Fruit fly (Drosophila melanogaster) whole organism, embryonic: ENCODE results near the gene CG16953.

Experiments used
- ATbp ChIP-seq: fragments of 200-800 bp; sonication (Bioruptor generic); optimal IDR thresholded peaks from 2 replicates; lab custom pipeline; 2017; ENCODE audit warnings: missing biosample characterization, mild to moderate bottlenecking, missing genetic modification characterization, missing genetic modification reagents
- Bgb ChIP-seq: fragments of 200-800 bp; sonication (Bioruptor generic); IDR thresholded peaks from 2 replicates; pipeline ENCODE4 v1.3.6; 2022; ENCODE audit warnings: missing biosample characterization, missing genetic modification characterization; ENCODE audit not compliant: partially characterized antibody
- Blimp-1 ChIP-seq: fragments of 200-800 bp; sonication (Bioruptor generic); optimal IDR thresholded peaks from 3 replicates; lab custom pipeline; 2018; ENCODE audit warnings: missing biosample characterization, missing genetic modification characterization, mild to moderate bottlenecking, moderate library complexity, missing genetic modification reagents
- CG11723 ChIP-seq: fragments of 200-800 bp; sonication (Bioruptor generic); optimal IDR thresholded peaks from 2 replicates; lab custom pipeline; 2017; ENCODE audit warnings: missing biosample characterization, mild to moderate bottlenecking, missing genetic modification characterization
- CG12104 ChIP-seq: fragments of 200-800 bp; sonication (Bioruptor generic); optimal IDR thresholded peaks from 3 replicates; lab custom pipeline; 2016; ENCODE audit warnings: missing biosample characterization, missing genetic modification characterization
- CG12299 ChIP-seq: fragments of 200-800 bp; sonication (Bioruptor generic); optimal IDR thresholded peaks from 2 replicates; lab custom pipeline; 2018; ENCODE audit warnings: missing biosample characterization, mild to moderate bottlenecking, missing genetic modification characterization
- CG13894 ChIP-seq: fragments of 200-800 bp; sonication (Bioruptor generic); optimal IDR thresholded peaks from 3 replicates; lab custom pipeline; 2018; ENCODE audit warnings: missing biosample characterization, mild to moderate bottlenecking, missing genetic modification characterization, moderate library complexity
- CG15601 ChIP-seq: fragments of 200-800 bp; sonication (Bioruptor generic); optimal IDR thresholded peaks from 3 replicates; lab custom pipeline; 2019; ENCODE audit warnings: missing biosample characterization, mild to moderate bottlenecking, missing genetic modification characterization, moderate library complexity
- CG1792 ChIP-seq: fragments of 200-800 bp; sonication (Bioruptor generic); optimal IDR thresholded peaks from 2 replicates; lab custom pipeline; 2016; ENCODE audit warnings: missing biosample characterization, missing genetic modification characterization
- CG2129 ChIP-seq: fragments of 200-800 bp; sonication (Bioruptor generic); IDR thresholded peaks from 2 replicates; pipeline ENCODE4 v1.3.6; 2022; ENCODE audit warnings: missing biosample characterization, missing genetic modification characterization; ENCODE audit not compliant: partially characterized antibody
- CG2202 ChIP-seq: fragments of 200-800 bp; sonication (Bioruptor generic); optimal IDR thresholded peaks from 2 replicates; lab custom pipeline; 2018; ENCODE audit warnings: missing biosample characterization, mild to moderate bottlenecking, missing genetic modification characterization
- CG30020 ChIP-seq: fragments of 200-800 bp; optimal IDR thresholded peaks from 2 replicates; lab custom pipeline; 2019; ENCODE audit warnings: missing biosample characterization, mild to moderate bottlenecking, missing genetic modification characterization, moderate library complexity
- CG30431 ChIP-seq: fragments of 200-800 bp; sonication (Bioruptor generic); optimal IDR thresholded peaks from 2 replicates; lab custom pipeline; 2017; ENCODE audit warnings: missing biosample characterization, missing genetic modification characterization
- CG32532 ChIP-seq: fragments of 200-800 bp; sonication (Bioruptor generic); IDR thresholded peaks from 2 replicates; pipeline ENCODE4 v1.3.6; 2022; ENCODE audit warnings: missing biosample characterization, missing genetic modification characterization
- CG3995 ChIP-seq: fragments of 200-800 bp; sonication (Bioruptor generic); optimal IDR thresholded peaks from 3 replicates; lab custom pipeline; 2016; ENCODE audit warnings: missing biosample characterization, missing genetic modification characterization
- CG4404 ChIP-seq: fragments of 200-800 bp; sonication (Bioruptor generic); IDR thresholded peaks from 2 replicates; pipeline ENCODE4 v1.3.6; 2022; ENCODE audit warnings: missing biosample characterization, missing genetic modification characterization
- CG6765 ChIP-seq: fragments of 200-800 bp; sonication (Bioruptor generic); optimal IDR thresholded peaks from 3 replicates; lab custom pipeline; 2017; ENCODE audit warnings: missing biosample characterization, mild to moderate bottlenecking, missing genetic modification characterization
- CG8089 ChIP-seq: fragments of 200-800 bp; sonication (Bioruptor generic); optimal IDR thresholded peaks from 3 replicates; lab custom pipeline; 2016; ENCODE audit warnings: missing biosample characterization, missing genetic modification characterization
- CG9437 ChIP-seq: fragments of 200-800 bp; sonication (Bioruptor generic); optimal IDR thresholded peaks from 2 replicates; lab custom pipeline; 2018; ENCODE audit warnings: missing biosample characterization, mild to moderate bottlenecking, missing genetic modification characterization
- CG9797 ChIP-seq: fragments of 200-800 bp; sonication (Bioruptor generic); optimal IDR thresholded peaks from 3 replicates; lab custom pipeline; 2018; ENCODE audit warnings: missing biosample characterization, mild to moderate bottlenecking, missing genetic modification characterization
- CG9876 ChIP-seq: fragments of 200-800 bp; sonication (Bioruptor generic); optimal IDR thresholded peaks from 2 replicates; lab custom pipeline; 2016; ENCODE audit warnings: missing biosample characterization, missing genetic modification characterization
- Deaf1 ChIP-seq: fragments of 200-800 bp; optimal IDR thresholded peaks from 3 replicates; lab custom pipeline; 2019; ENCODE audit warnings: missing biosample characterization, mild to moderate bottlenecking, missing genetic modification characterization, moderate library complexity
- Dp ChIP-seq: fragments of 200-800 bp; sonication (Bioruptor generic); optimal IDR thresholded peaks from 2 replicates; lab custom pipeline; 2018; ENCODE audit warnings: missing biosample characterization, mild to moderate bottlenecking, missing genetic modification characterization, moderate library complexity
- E2f2 ChIP-seq: fragments of 200-800 bp; sonication (Bioruptor generic); IDR thresholded peaks from 2 replicates; pipeline ENCODE4 v1.3.6; 2022; ENCODE audit warnings: missing biosample characterization, missing genetic modification characterization
- Eip74EF ChIP-seq, 2 experiments: fragments of 200-800 bp in 1 of 2; fragments of >200 bp in 1 of 2; sonication (Bioruptor generic) in 1 of 2; optimal IDR thresholded peaks; 2 replicates each; lab custom pipeline; 2017 to 2019; ENCODE audit warnings: missing biosample characterization in 2 of 2, missing genetic modification characterization in 2 of 2, mild to moderate bottlenecking in 1 of 2, moderate library complexity in 1 of 2
- Hr39 ChIP-seq: fragments of >200 bp; optimal IDR thresholded peaks from 2 replicates; lab custom pipeline; 2017
- Kr ChIP-seq: fragments of 200-800 bp; sonication (Bioruptor generic); optimal IDR thresholded peaks from 2 replicates; lab custom pipeline; 2017; ENCODE audit warnings: missing biosample characterization, mild to moderate bottlenecking, missing genetic modification characterization
- NfI ChIP-seq: fragments of 200-800 bp; sonication (Bioruptor generic); optimal IDR thresholded peaks from 3 replicates; lab custom pipeline; 2018; ENCODE audit warnings: missing biosample characterization, mild to moderate bottlenecking, missing genetic modification characterization, moderate library complexity
- Poxn ChIP-seq: fragments of 200-800 bp; sonication (Bioruptor generic); IDR thresholded peaks from 2 replicates; pipeline ENCODE4 v1.3.6; 2022; ENCODE audit warnings: missing biosample characterization, missing genetic modification characterization
- Ravus ChIP-seq: fragments of 200-800 bp; sonication (Bioruptor generic); IDR thresholded peaks from 2 replicates; pipeline ENCODE4 v1.3.6; 2022; ENCODE audit warnings: missing biosample characterization, missing genetic modification characterization
- Trl ChIP-seq, 3 experiments: fragments of >200 bp in 2 of 3; fragments of 200-800 bp in 1 of 3; sonication (Bioruptor generic) in 1 of 3; optimal IDR thresholded peaks; 2 replicates in 1 of 3; 3 replicates in 2 of 3; lab custom pipeline; 2016 to 2017; ENCODE audit warnings: missing biosample characterization in 1 of 3, missing genetic modification characterization in 1 of 3
- Vsx1 ChIP-seq: fragments of 200-800 bp; sonication (Bioruptor generic); optimal IDR thresholded peaks from 2 replicates; lab custom pipeline; 2017; ENCODE audit warnings: missing biosample characterization, mild to moderate bottlenecking, missing genetic modification characterization, missing genetic modification reagents
- al ChIP-seq: fragments of 200-800 bp; sonication (Bioruptor generic); IDR thresholded peaks from 2 replicates; pipeline ENCODE4 v1.3.6; 2022; ENCODE audit warnings: missing biosample characterization, missing genetic modification characterization
- amos ChIP-seq: fragments of 200-800 bp; sonication (Bioruptor generic); IDR thresholded peaks from 2 replicates; pipeline ENCODE4 v1.3.6; 2022; ENCODE audit warnings: missing biosample characterization, missing genetic modification characterization; ENCODE audit not compliant: partially characterized antibody
- aop ChIP-seq: fragments of 200-800 bp; sonication (Bioruptor generic); IDR thresholded peaks from 2 replicates; pipeline ENCODE4 v1.3.6; 2022; ENCODE audit warnings: missing biosample characterization, missing genetic modification characterization
- ara ChIP-seq: fragments of 200-800 bp; sonication (Bioruptor generic); IDR thresholded peaks from 2 replicates; pipeline ENCODE4 v1.3.6; 2022; ENCODE audit warnings: missing biosample characterization, missing genetic modification characterization
- chif ChIP-seq, 2 experiments: fragments of 200-800 bp; sonication (Bioruptor generic); optimal IDR thresholded peaks; 3 replicates each; lab custom pipeline; 2016; ENCODE audit warnings: missing biosample characterization in 2 of 2, missing genetic modification characterization in 2 of 2
- da ChIP-seq: fragments of 200-800 bp; sonication (Bioruptor generic); optimal IDR thresholded peaks from 2 replicates; lab custom pipeline; 2016; ENCODE audit warnings: missing biosample characterization, missing genetic modification characterization
- dysf ChIP-seq: fragments of 200-800 bp; sonication (Bioruptor generic); IDR thresholded peaks from 3 replicates; pipeline ENCODE4 v1.3.6; 2022; ENCODE audit warnings: missing biosample characterization, missing genetic modification characterization
- emc ChIP-seq: fragments of 200-800 bp; sonication (Bioruptor generic); optimal IDR thresholded peaks from 2 replicates; lab custom pipeline; 2016; ENCODE audit warnings: missing biosample characterization, missing genetic modification characterization
- gcm2 ChIP-seq: fragments of 200-800 bp; sonication (Bioruptor generic); optimal IDR thresholded peaks from 2 replicates; lab custom pipeline; 2016; ENCODE audit warnings: missing biosample characterization, missing genetic modification characterization
- ind ChIP-seq: fragments of 200-800 bp; sonication (Bioruptor generic); optimal IDR thresholded peaks from 3 replicates; lab custom pipeline; 2016; ENCODE audit warnings: missing biosample characterization, missing genetic modification characterization
- oc ChIP-seq: fragments of 200-800 bp; sonication (Bioruptor generic); optimal IDR thresholded peaks from 2 replicates; lab custom pipeline; 2018; ENCODE audit warnings: missing biosample characterization, mild to moderate bottlenecking, missing genetic modification characterization, moderate library complexity
- otp ChIP-seq: fragments of 200-800 bp; sonication (Bioruptor generic); IDR thresholded peaks from 3 replicates; pipeline ENCODE4, ENCODE4 v1.3.6; 2022; ENCODE audit warnings: missing biosample characterization, missing genetic modification characterization
- pfk ChIP-seq: fragments of 200-800 bp; sonication (Bioruptor generic); optimal IDR thresholded peaks from 2 replicates; lab custom pipeline; 2018; ENCODE audit warnings: missing biosample characterization, mild to moderate bottlenecking, missing genetic modification characterization, moderate library complexity
- ranshi ChIP-seq: fragments of 200-800 bp; sonication (Bioruptor generic); IDR thresholded peaks from 2 replicates; pipeline ENCODE4 v1.3.6; 2022; ENCODE audit warnings: missing biosample characterization, missing genetic modification characterization
- seq ChIP-seq: fragments of 200-800 bp; sonication (Bioruptor generic); IDR thresholded peaks from 2 replicates; pipeline ENCODE4 v1.3.6; 2022; ENCODE audit warnings: missing biosample characterization, missing genetic modification characterization
- tgo ChIP-seq: fragments of 200-800 bp; sonication (Bioruptor generic); IDR thresholded peaks from 3 replicates; pipeline ENCODE4 v1.3.6; 2022; ENCODE audit warnings: missing biosample characterization, missing genetic modification characterization
- tin ChIP-seq: fragments of 200-800 bp; sonication (Bioruptor generic); optimal IDR thresholded peaks from 3 replicates; lab custom pipeline; 2016; ENCODE audit warnings: missing biosample characterization, missing genetic modification characterization
- vfl ChIP-seq: fragments of 200-800 bp; sonication (Bioruptor generic); optimal IDR thresholded peaks from 2 replicates; lab custom pipeline; 2016; ENCODE audit warnings: missing biosample characterization, missing genetic modification characterization
- yki ChIP-seq: fragments of >200 bp; optimal IDR thresholded peaks from 3 replicates; lab custom pipeline; 2018
- z ChIP-seq: fragments of 200-800 bp; sonication (Bioruptor generic); IDR thresholded peaks from 3 replicates; pipeline ENCODE4 v1.3.6; 2022; ENCODE audit warnings: missing biosample characterization, missing genetic modification characterization

The CG16953 gene

DNA sequence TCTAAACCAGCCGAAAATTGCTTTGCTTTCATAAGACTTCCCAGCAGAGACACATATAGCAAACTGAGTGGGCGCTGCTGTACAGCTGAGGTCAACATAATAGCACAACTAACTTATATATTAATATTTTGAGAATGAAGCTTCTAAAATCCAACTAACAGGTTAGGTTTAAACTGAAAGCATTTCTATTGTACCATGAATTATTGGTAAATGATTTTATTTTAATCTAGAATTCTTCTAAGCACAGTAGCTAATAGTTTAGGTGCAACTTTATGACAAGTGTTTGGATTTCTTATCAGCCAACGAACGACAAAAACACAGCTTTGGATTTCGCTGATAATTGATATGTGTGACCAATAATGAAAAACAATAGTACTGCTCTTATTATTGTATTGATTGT lies 30.6 kb downstream of the CG16953 start (continued):
- TF ChIP-seq tin: peak; percentile 44
- TF ChIP-seq tgo (GFP tag; lab: Robert Waterston, UW): peak; percentile 74
- TF ChIP-seq ranshi: peak; percentile 48; the same call in 1 of the 2 replicates
- peak; percentile 4 for TF ChIP-seq Vsx1 (GFP tag; lab: Kevin White, UChicago)
- TF ChIP-seq Bgb (GFP tag; lab: Robert Waterston, UW): no peak
- TF ChIP-seq CG30020 (tag; lab: Kevin White, UChicago): no peak
- TF ChIP-seq CG12104: no peak
- no peak for TF ChIP-seq CG15601 (tag; lab: Kevin White, UChicago)
- peak; percentile 7 for TF ChIP-seq CG1792 (GFP tag; lab: Kevin White, UChicago)
- no peak for TF ChIP-seq Dp (GFP tag; lab: Kevin White, UChicago)
- TF ChIP-seq CG4404 (GFP tag; lab: Robert Waterston, UW): no peak
- peak in 1 of 2 experiments; percentile 56 for TF ChIP-seq Eip74EF (GFP tag; optimal IDR thresholded peaks at IDR 0.05; lab: Kevin White, UChicago)
- no peak for TF ChIP-seq ATbp (GFP tag; lab: Kevin White, UChicago)
- no peak for TF ChIP-seq Hr39 (lab: Kevin White, UChicago)
- no peak for TF ChIP-seq CG8089 (GFP tag; lab: Kevin White, UChicago)
- no peak for TF ChIP-seq Trl (optimal IDR thresholded peaks at IDR 0.05; lab: Kevin White, UChicago)
- TF ChIP-seq Trl (GFP tag; optimal IDR thresholded peaks at IDR 0.05; lab: Kevin White, UChicago): peak; percentile 16
- TF ChIP-seq CG12299: no peak
- peak; percentile 72 for TF ChIP-seq CG6765
- TF ChIP-seq CG3995 (GFP tag; lab: Kevin White, UChicago): no peak
- TF ChIP-seq dysf: peak; percentile 73
- no peak for TF ChIP-seq CG2202
- TF ChIP-seq CG2129 (GFP tag; lab: Robert Waterston, UW): no peak
- TF ChIP-seq Ravus (GFP tag; lab: Robert Waterston, UW): peak; percentile 45
- TF ChIP-seq vfl (GFP tag; lab: Kevin White, UChicago): no peak
- TF ChIP-seq seq: no peak
- TF ChIP-seq amos (GFP tag; lab: Robert Waterston, UW): no peak
- no peak for TF ChIP-seq CG30431 (GFP tag; lab: Kevin White, UChicago)
- TF ChIP-seq CG9437: no peak
- no peak for TF ChIP-seq pfk (GFP tag; lab: Kevin White, UChicago)
- TF ChIP-seq Kr (GFP tag; lab: Kevin White, UChicago): no peak
- TF ChIP-seq CG9876 (GFP tag; lab: Kevin White, UChicago): no peak
- TF ChIP-seq CG9797: no peak
- TF ChIP-seq aop (GFP tag; lab: Robert Waterston, UW): no peak
- TF ChIP-seq CG32532: peak; percentile 86
- no peak for TF ChIP-seq gcm2
- TF ChIP-seq NfI (GFP tag; lab: Kevin White, UChicago): peak; percentile 2
- TF ChIP-seq yki: no peak
- no peak for TF ChIP-seq ara
- TF ChIP-seq otp (GFP tag; lab: Robert Waterston, UW): no peak
- TF ChIP-seq oc (tag; lab: Kevin White, UChicago): no peak
- peak; percentile 44 for TF ChIP-seq Deaf1
- TF ChIP-seq da (GFP tag; lab: Kevin White, UChicago): no peak
- TF ChIP-seq Poxn (GFP tag; lab: Robert Waterston, UW): no peak
- no peak for TF ChIP-seq E2f2 (GFP tag; lab: Robert Waterston, UW)
- peak; percentile 67 for TF ChIP-seq CG13894
- TF ChIP-seq Blimp-1: peak; percentile 43
- TF ChIP-seq z (GFP tag; lab: Robert Waterston, UW): no peak
- TF ChIP-seq ind: peak; percentile 6
- TF ChIP-seq al (GFP tag; lab: Robert Waterston, UW): peak; percentile 53; the same call in 1 of the 2 replicates
- no peak for TF ChIP-seq CG11723 (GFP tag; lab: Kevin White, UChicago)
- no peak for TF ChIP-seq chif (GFP tag; optimal IDR thresholded peaks at IDR 0.05; lab: Kevin White, UChicago)
- TF ChIP-seq emc: peak; percentile 35
